Fruit fly (Drosophila melanogaster) S2 (cell line): ENCODE measurements around the gene CG31465.

Source experiments
- CG8478 ChIP-seq: fragments of >200 bp; optimal IDR thresholded peaks from 2 replicates; lab custom pipeline; 2018
- CTCF ChIP-seq, 2 experiments: fragments of >200 bp; optimal IDR thresholded peaks; 2 replicates each; lab custom pipeline; 2018

DNA sequence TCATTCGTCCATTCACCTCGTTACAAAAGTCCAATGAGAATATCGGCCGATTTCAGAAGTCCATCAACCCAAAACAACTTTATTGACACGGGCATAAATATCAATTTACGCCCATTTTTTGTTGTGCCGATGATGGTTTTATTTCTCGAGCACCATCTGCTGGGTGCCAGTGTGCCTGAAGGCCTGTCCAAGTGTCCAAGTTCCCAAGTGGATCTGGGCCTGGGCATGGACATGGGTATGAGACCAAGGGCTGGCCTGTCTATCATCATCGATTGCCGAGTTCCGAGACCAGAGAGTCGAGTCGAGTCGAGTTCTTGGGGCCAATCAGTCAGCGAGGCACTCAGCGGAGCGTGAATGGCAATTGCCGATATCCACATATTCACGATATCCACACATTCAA, 48.4 kb upstream of the CG31465 start, which contains the start of gene Gr93a:
- TF ChIP-seq CG8478 (lab: Kevin White, UChicago) (no peak), CTCF (optimal IDR thresholded peaks at IDR 0.05; lab: Kevin White, UChicago) (no peak)
